Worm (Caenorhabditis elegans) whole organism, L3 larva: Measurements from ENCODE around the gene Y53G8B.2.
A peak's percentile ranks its signal among the peaks of the same experiment; 100 is the strongest.

Source experiments
- R02D3.7 ChIP-seq: fragments of 150-350 bp; optimal IDR thresholded peaks from 2 replicates; lab custom pipeline; 2014; ENCODE audit warnings: missing biosample characterization, missing genetic modification characterization
- aly-2 ChIP-seq: fragments of 150-350 bp; optimal IDR thresholded peaks from 2 replicates; lab custom pipeline; 2014; ENCODE audit warnings: missing biosample characterization, missing genetic modification characterization
- ama-1 ChIP-seq: fragments of 150-350 bp; optimal IDR thresholded peaks from 2 replicates; lab custom pipeline; 2018
- ceh-28 ChIP-seq: fragments of 150-350 bp; optimal IDR thresholded peaks from 2 replicates; lab custom pipeline; 2014; ENCODE audit warnings: missing biosample characterization, missing genetic modification reagents, missing genetic modification characterization
- ceh-82 ChIP-seq: fragments of 150-350 bp; optimal IDR thresholded peaks from 2 replicates; lab custom pipeline; 2014; ENCODE audit warnings: missing biosample characterization, missing genetic modification characterization
- elt-1 ChIP-seq: fragments of 150-350 bp; optimal IDR thresholded peaks from 2 replicates; lab custom pipeline; 2014; ENCODE audit warnings: missing biosample characterization, missing genetic modification characterization
- elt-2 ChIP-seq: sonication (generic microtip); optimal IDR thresholded peaks from 2 replicates; lab custom pipeline; 2016; ENCODE audit warnings: missing genetic modification reagents, mild to moderate bottlenecking, missing genetic modification characterization, missing compliant biosample characterization
- elt-3 ChIP-seq, 3 experiments: fragments of 150-350 bp in 1 of 3; sonication (generic microtip) in 2 of 3; optimal IDR thresholded peaks; 2 replicates in 2 of 3; 4 replicates in 1 of 3; lab custom pipeline; 2014 to 2017; ENCODE audit warnings: missing biosample characterization in 3 of 3, missing genetic modification characterization in 3 of 3
- eor-1 ChIP-seq, 2 experiments: fragments of 150-350 bp; optimal IDR thresholded peaks; 2 replicates each; lab custom pipeline; 2014 to 2018; ENCODE audit warnings: missing biosample characterization in 2 of 2, missing genetic modification characterization in 2 of 2
- fkh-10 ChIP-seq: sonication (generic microtip); optimal IDR thresholded peaks from 2 replicates; lab custom pipeline; 2017; ENCODE audit warnings: missing biosample characterization, missing genetic modification reagents, missing genetic modification characterization
- hmg-11 ChIP-seq: sonication (generic microtip); optimal IDR thresholded peaks from 2 replicates; lab custom pipeline; 2016; ENCODE audit warnings: missing genetic modification characterization, missing compliant biosample characterization
- lin-15B ChIP-seq: fragments of 150-350 bp; optimal IDR thresholded peaks from 2 replicates; lab custom pipeline; 2014; ENCODE audit warnings: missing biosample characterization, missing genetic modification characterization
- lin-39 ChIP-seq: fragments of 150-350 bp; optimal IDR thresholded peaks from 2 replicates; lab custom pipeline; 2018; ENCODE audit warnings: missing biosample characterization, missing genetic modification reagents, missing genetic modification characterization
- lsy-12 ChIP-seq: sonication (generic microtip); optimal IDR thresholded peaks from 2 replicates; lab custom pipeline; 2016; ENCODE audit warnings: mild to moderate bottlenecking, missing genetic modification characterization, missing compliant biosample characterization
- mml-1 ChIP-seq: fragments of 150-350 bp; sonication (generic microtip); optimal IDR thresholded peaks from 3 replicates; lab custom pipeline; 2014; ENCODE audit warnings: missing biosample characterization, missing genetic modification characterization
- nfya-1 ChIP-seq: sonication (generic microtip); optimal IDR thresholded peaks from 2 replicates; lab custom pipeline; 2017; ENCODE audit warnings: missing genetic modification characterization, mild to moderate bottlenecking, missing compliant biosample characterization, antibody characterized with exemption, moderate library complexity; ENCODE audit not compliant: insufficient read depth
- nhr-11 ChIP-seq: fragments of 150-350 bp; optimal IDR thresholded peaks from 2 replicates; lab custom pipeline; 2014; ENCODE audit warnings: missing biosample characterization, missing genetic modification characterization
- nhr-12 ChIP-seq: fragments of 150-350 bp; optimal IDR thresholded peaks from 2 replicates; lab custom pipeline; 2014; ENCODE audit warnings: missing biosample characterization, missing genetic modification characterization
- nhr-25 ChIP-seq: sonication (generic microtip); optimal IDR thresholded peaks from 2 replicates; lab custom pipeline; 2017; ENCODE audit warnings: missing biosample characterization, missing genetic modification characterization
- nhr-28 ChIP-seq: fragments of 150-350 bp; optimal IDR thresholded peaks from 2 replicates; lab custom pipeline; 2014; ENCODE audit warnings: missing biosample characterization, missing genetic modification characterization
- nhr-43 ChIP-seq: sonication (generic microtip); optimal IDR thresholded peaks from 2 replicates; lab custom pipeline; 2016; ENCODE audit warnings: mild to moderate bottlenecking, missing genetic modification characterization, missing compliant biosample characterization; ENCODE audit not compliant: poor library complexity, severe bottlenecking
- nhr-77 ChIP-seq: fragments of 150-350 bp; optimal IDR thresholded peaks from 2 replicates; lab custom pipeline; 2014; ENCODE audit warnings: missing biosample characterization, missing genetic modification characterization
- pha-4 ChIP-seq: fragments of 150-350 bp; optimal IDR thresholded peaks from 2 replicates; lab custom pipeline; 2014; ENCODE audit warnings: missing biosample characterization, missing genetic modification reagents, missing genetic modification characterization
- pqm-1 ChIP-seq: fragments of 150-350 bp; optimal IDR thresholded peaks from 2 replicates; lab custom pipeline; 2017; ENCODE audit warnings: missing biosample characterization, missing genetic modification characterization, inconsistent platforms
- sea-2 ChIP-seq: fragments of 150-350 bp; sonication (generic microtip); optimal IDR thresholded peaks from 4 replicates; lab custom pipeline; 2014; ENCODE audit warnings: missing biosample characterization, missing genetic modification reagents, missing genetic modification characterization
- skn-1 ChIP-seq: fragments of 150-350 bp; optimal IDR thresholded peaks from 2 replicates; lab custom pipeline; 2014; ENCODE audit warnings: missing biosample characterization, missing genetic modification characterization
- tbx-2 ChIP-seq: sonication (generic microtip); optimal IDR thresholded peaks from 2 replicates; lab custom pipeline; 2016; ENCODE audit warnings: mild to moderate bottlenecking, missing genetic modification characterization, missing compliant biosample characterization
- unc-39 ChIP-seq: sonication (generic microtip); optimal IDR thresholded peaks from 4 replicates; lab custom pipeline; 2017; ENCODE audit warnings: missing biosample characterization, missing genetic modification characterization
- ztf-11 ChIP-seq: fragments of 150-350 bp; optimal IDR thresholded peaks from 2 replicates; lab custom pipeline; 2014; ENCODE audit warnings: missing biosample characterization, missing genetic modification characterization

Y53G8B.2 gene

ce11 chrIII:3138087-3138486, 34.3 kb upstream of the Y53G8B.2 start:
- peak; percentile 3 for TF ChIP-seq nfya-1 (tag; lab: Kevin White, UChicago)
- no peak for TF ChIP-seq mml-1 (tag; lab: Kevin White, UChicago)

ce11 chrIII:3136325-3137001, 32.7 kb upstream of the Y53G8B.2 start:
- TF ChIP-seq nhr-25: no peak
- no peak for TF ChIP-seq eor-1 (tag; optimal IDR thresholded peaks at IDR 0.05; lab: Kevin White, UChicago)
- TF ChIP-seq ztf-11 (tag; lab: Kevin White, UChicago): no peak
- TF ChIP-seq unc-39 (tag; lab: Kevin White, UChicago): no peak
- no peak for TF ChIP-seq fkh-10 (GFP tag; lab: Kevin White, UChicago)
- no peak for TF ChIP-seq ceh-82
- TF ChIP-seq elt-1 (tag; lab: Kevin White, UChicago): no peak
- no peak for TF ChIP-seq sea-2 (GFP tag; lab: Kevin White, UChicago)
- no peak for TF ChIP-seq nhr-43 (tag; lab: Kevin White, UChicago)
- TF ChIP-seq nfya-1 (tag; lab: Kevin White, UChicago): no peak
- TF ChIP-seq nhr-12 (tag; lab: Kevin White, UChicago): no peak
- no peak for TF ChIP-seq elt-2 (tag; lab: Kevin White, UChicago)
- TF ChIP-seq skn-1: no peak
- no peak for TF ChIP-seq lsy-12 (tag; lab: Kevin White, UChicago)
- no peak for TF ChIP-seq lin-15B (tag; lab: Kevin White, UChicago)
- TF ChIP-seq pqm-1 (tag; lab: Kevin White, UChicago): no peak
- TF ChIP-seq nhr-77: no peak
- no peak for TF ChIP-seq ama-1 (lab: Kevin White, UChicago)
- no peak for TF ChIP-seq tbx-2 (tag; lab: Kevin White, UChicago)
- TF ChIP-seq, all 47 proteins: peak for 0

ce11 chrIII:3129036-3129435, 25.3 kb upstream of the Y53G8B.2 start, which contains the start of gene Y53G8B.1:
Gene Y53G8B.1, plus strand, starts transcription at chrIII:3129277.
- peak; percentile 13 for TF ChIP-seq elt-2 (tag; lab: Kevin White, UChicago)
- TF ChIP-seq ama-1 (lab: Kevin White, UChicago): no peak
- TF ChIP-seq pqm-1 (tag; lab: Kevin White, UChicago): peak; percentile 12

- TF ChIP-seq elt-3 (tag; optimal IDR thresholded peaks at IDR 0.05; lab: Kevin White, UChicago) (no peak), R02D3.7 (tag; lab: Kevin White, UChicago) (no peak), hmg-11 (tag; lab: Kevin White, UChicago) (peak; percentile 75), pha-4 (tag; lab: Kevin White, UChicago) (peak; percentile 10), aly-2 (tag; lab: Kevin White, UChicago) (no peak), nhr-28 (tag; lab: Kevin White, UChicago) (no peak), ceh-28 (tag; lab: Kevin White, UChicago) (peak; percentile 48), ama-1 (lab: Kevin White, UChicago) (no peak), nhr-11 (tag; lab: Kevin White, UChicago) (no peak), elt-2 (tag; lab: Kevin White, UChicago) (peak; percentile 61), pqm-1 (tag; lab: Kevin White, UChicago) (peak; percentile 20), nfya-1 (tag; lab: Kevin White, UChicago) (peak; percentile 66)
Observed at ce11 chrIII:3127613-3128012, 23.9 kb upstream of the Y53G8B.2 start.

- TF ChIP-seq mml-1 (tag; lab: Kevin White, UChicago) (no peak), skn-1 (no peak), R02D3.7 (tag; lab: Kevin White, UChicago) (no peak), lin-39 (no peak)
Observed at ce11 chrIII:3127074-3127596, 23.4 kb upstream of the Y53G8B.2 start, which contains the start of gene nipa-1. Gene nipa-1, minus strand, starts transcription at chrIII:3127124.
